Worm (Caenorhabditis elegans) whole organism, L4 larva: ENCODE data around the gene C46F2.1.

Source experiments
- aly-2 ChIP-seq: sonication (generic microtip); optimal IDR thresholded peaks from 2 replicates; lab custom pipeline; 2018; ENCODE audit warnings: missing biosample characterization, missing genetic modification characterization
- ama-1 ChIP-seq: fragments of 150-350 bp; optimal IDR thresholded peaks from 2 replicates; lab custom pipeline; 2014; ENCODE audit warnings: inconsistent platforms, mixed read lengths
- ceh-62 ChIP-seq: sonication (generic microtip); optimal IDR thresholded peaks from 2 replicates; lab custom pipeline; 2017; ENCODE audit warnings: missing biosample characterization, missing genetic modification characterization
- ceh-82 ChIP-seq: sonication (generic microtip); optimal IDR thresholded peaks from 2 replicates; lab custom pipeline; 2017; ENCODE audit warnings: missing biosample characterization, missing genetic modification characterization
- fkh-10 ChIP-seq: fragments of 150-350 bp; optimal IDR thresholded peaks from 2 replicates; lab custom pipeline; 2014; ENCODE audit warnings: missing biosample characterization, missing genetic modification reagents, missing genetic modification characterization
- lin-38 ChIP-seq: fragments of 200-800 bp; sonication (Bioruptor generic); IDR thresholded peaks from 2 replicates; pipeline ENCODE4 v1.3.6; 2022; ENCODE audit warnings: missing genetic modification reagents, missing genetic modification characterization, missing compliant biosample characterization
- nhr-10 ChIP-seq: fragments of 150-350 bp; optimal IDR thresholded peaks from 2 replicates; lab custom pipeline; 2014; ENCODE audit warnings: missing biosample characterization, missing genetic modification characterization
- nhr-25 ChIP-seq: sonication (generic microtip); optimal IDR thresholded peaks from 2 replicates; lab custom pipeline; 2017; ENCODE audit warnings: missing genetic modification characterization, mild to moderate bottlenecking, missing compliant biosample characterization, antibody characterized with exemption, moderate library complexity, borderline replicate concordance; ENCODE audit not compliant: insufficient read depth
- unc-62 ChIP-seq, 3 experiments: fragments of 150-350 bp in 1 of 3; sonication (generic microtip); optimal IDR thresholded peaks in 2 of 3; peaks in 1 of 3; 1 replicate in 1 of 3; 2 replicates in 2 of 3; lab custom pipeline; 2014 to 2017; ENCODE audit warnings: missing biosample characterization in 3 of 3, missing genetic modification characterization in 3 of 3, missing genetic modification reagents in 3 of 3, missing genotype in 1 of 3
- zag-1 ChIP-seq: fragments of 150-350 bp; optimal IDR thresholded peaks from 2 replicates; lab custom pipeline; 2014; ENCODE audit warnings: missing biosample characterization, missing genetic modification characterization
- ztf-11 ChIP-seq: fragments of 150-350 bp; optimal IDR thresholded peaks from 2 replicates; lab custom pipeline; 2014; ENCODE audit warnings: missing biosample characterization, missing genetic modification characterization

DNA sequence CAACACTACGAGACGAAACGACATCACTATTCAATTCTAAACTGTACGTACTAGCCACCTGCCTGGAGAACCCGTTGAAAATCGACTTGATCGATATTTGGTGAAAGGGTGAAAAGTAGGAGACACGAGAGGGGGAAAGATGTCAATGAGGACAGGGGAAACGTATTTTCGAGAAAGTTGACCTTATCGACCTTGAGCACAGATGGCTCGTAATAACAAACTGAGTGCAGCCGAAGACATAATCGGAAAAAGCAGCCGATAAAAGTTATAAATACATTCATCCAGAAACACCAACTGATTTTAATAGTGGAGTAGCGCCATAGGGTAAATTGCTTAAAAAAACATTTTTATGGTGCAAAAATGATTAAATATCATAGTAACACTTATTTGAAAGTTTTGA, 17.8 kb upstream of the C46F2.1 start:
- TF ChIP-seq nhr-10 (tag; lab: Kevin White, UChicago): no peak
- no peak for TF ChIP-seq ama-1 (lab: Kevin White, UChicago)
- TF ChIP-seq nhr-25 (tag; lab: Kevin White, UChicago): no peak
- TF ChIP-seq unc-62 (GFP tag; optimal IDR thresholded peaks at IDR 0.05 in 1 of 2; lab: Kevin White, UChicago): peak in 1 of 2 experiments; percentile 69
- no peak for TF ChIP-seq unc-62 (tag; optimal IDR thresholded peaks at IDR 0.05; lab: Kevin White, UChicago)
- TF ChIP-seq zag-1: no peak
- no peak for TF ChIP-seq fkh-10 (GFP tag; lab: Kevin White, UChicago)
- TF ChIP-seq ztf-11 (tag; lab: Kevin White, UChicago): no peak
- no peak for TF ChIP-seq ceh-82 (tag; lab: Kevin White, UChicago)
- TF ChIP-seq aly-2 (tag; lab: Kevin White, UChicago): no peak
- no peak for TF ChIP-seq lin-38 (GFP tag; lab: Robert Waterston, UW)
- TF ChIP-seq ceh-62: no peak
